Fruit fly (Drosophila melanogaster): ENCODE results near the gene CG15317.
A peak's percentile ranks its signal among the peaks of the same experiment; 100 is the strongest.

The CG15317 gene

DNA sequence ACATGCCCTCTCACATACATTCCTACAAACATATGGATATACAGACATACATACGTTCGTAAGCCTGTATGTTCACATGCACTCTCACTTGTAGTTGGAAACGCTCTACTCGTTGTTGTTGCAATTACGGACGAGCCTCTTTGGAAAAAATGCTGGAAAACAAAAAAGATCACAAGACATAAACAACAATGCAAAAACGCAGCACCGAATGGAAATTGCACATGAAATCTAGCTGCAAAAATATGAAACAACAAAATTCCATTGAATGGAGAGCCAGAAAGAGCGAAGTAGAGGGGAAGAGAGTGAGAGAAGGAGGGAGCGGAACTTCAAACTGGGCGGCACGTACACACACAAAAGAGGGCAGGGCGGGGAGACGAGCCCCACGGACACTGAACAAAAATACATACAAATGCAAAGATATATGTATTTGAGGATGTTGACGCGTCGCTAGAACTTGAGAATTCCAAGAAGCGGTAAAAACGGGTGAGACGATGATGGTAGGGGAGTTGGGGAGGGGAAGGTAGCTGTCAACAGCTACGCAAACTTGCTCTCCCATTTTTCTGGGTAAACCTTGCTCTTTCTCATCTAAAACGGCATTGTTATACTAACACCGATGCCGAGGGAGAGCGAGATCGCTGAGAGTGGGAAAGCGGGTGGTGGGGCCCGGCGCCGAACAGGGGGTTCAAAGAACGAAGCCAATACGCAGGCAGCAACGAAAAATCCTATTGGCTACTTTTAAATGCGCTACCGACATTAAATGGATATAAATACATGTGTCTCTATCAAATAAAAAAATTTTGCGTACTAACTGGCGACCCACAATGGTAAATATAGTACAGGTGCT lies 28.0 kb upstream of the CG15317 start (continued):
- peak; percentile 13; the same call in 1 of the 3 replicates for TF ChIP-seq tgo (GFP tag; IDR thresholded peaks at IDR 0.05)
- TF ChIP-seq ham (GFP tag; IDR thresholded peaks at IDR 0.05): no peak
- no peak for TF ChIP-seq org-1 (GFP tag; optimal IDR thresholded peaks at IDR 0.05)
- no peak for TF ChIP-seq dan (GFP tag; IDR thresholded peaks at IDR 0.05)
- no peak for TF ChIP-seq CG4854 (GFP tag; optimal IDR thresholded peaks at IDR 0.05)
- TF ChIP-seq Ets65A (GFP tag): peak; percentile 6
- no peak for TF ChIP-seq CG8478 (optimal IDR thresholded peaks at IDR 0.05)
- no peak for TF ChIP-seq stwl (tag; optimal IDR thresholded peaks at IDR 0.05)
- no peak for TF ChIP-seq CG18476 (GFP tag; optimal IDR thresholded peaks at IDR 0.05)
- TF ChIP-seq B-H1 (GFP tag; IDR thresholded peaks at IDR 0.05): no peak
- peak; percentile 42; the same call in 1 of the 2 replicates for TF ChIP-seq NFAT (GFP tag; IDR thresholded peaks at IDR 0.05)
- TF ChIP-seq zen (tag; optimal IDR thresholded peaks at IDR 0.05): no peak
- TF ChIP-seq ATbp (GFP tag; optimal IDR thresholded peaks at IDR 0.05): no peak
- TF ChIP-seq dimm (GFP tag; IDR thresholded peaks at IDR 0.05): no peak
- no peak; the same call in none of the 3 replicates for TF ChIP-seq ci (GFP tag; IDR thresholded peaks at IDR 0.05)
- TF ChIP-seq CG7357 (GFP tag; IDR thresholded peaks at IDR 0.05): no peak
- no peak for TF ChIP-seq Bteb2 (GFP tag; optimal IDR thresholded peaks at IDR 0.05)
- no peak for TF ChIP-seq gce (GFP tag; IDR thresholded peaks at IDR 0.05)
- no peak for TF ChIP-seq CG12391 (tag; optimal IDR thresholded peaks at IDR 0.05)
- TF ChIP-seq her (GFP tag; optimal IDR thresholded peaks at IDR 0.05): no peak
- TF ChIP-seq al (GFP tag; IDR thresholded peaks at IDR 0.05): 0 out of 2 replicates have a peak, but pooled peaks have one; percentile 11
- TF ChIP-seq disco-r (GFP tag; optimal IDR thresholded peaks at IDR 0.05): no peak
- peak; percentile 79 for TF ChIP-seq z (GFP tag; IDR thresholded peaks at IDR 0.05)
- no peak for TF ChIP-seq dm (GFP tag; optimal IDR thresholded peaks at IDR 0.05)
- no peak for TF ChIP-seq CG31441 (GFP tag; IDR thresholded peaks at IDR 0.05)
- TF ChIP-seq HLH54F (GFP tag; optimal IDR thresholded peaks at IDR 0.05): no peak
- peak in 2 of 3 experiments; percentile 74 to 97 for TF ChIP-seq Stat92E (GFP tag; optimal IDR thresholded peaks at IDR 0.05)
- TF ChIP-seq CG16813 (GFP tag; IDR thresholded peaks at IDR 0.05; ENCODE audit: partially characterized antibody): no peak
- TF ChIP-seq Ets97D (GFP tag; optimal IDR thresholded peaks at IDR 0.05): no peak
- no peak for TF ChIP-seq bab2 (GFP tag; optimal IDR thresholded peaks at IDR 0.05)
- TF ChIP-seq CG5953 (GFP tag; IDR thresholded peaks at IDR 0.05): no peak
- peak; percentile 4 for TF ChIP-seq CG16815 (GFP tag; optimal IDR thresholded peaks at IDR 0.05)
- no peak for TF ChIP-seq CG14710 (tag; optimal IDR thresholded peaks at IDR 0.05)
- no peak for TF ChIP-seq CG10366 (GFP tag; IDR thresholded peaks at IDR 0.05)
- TF ChIP-seq trh (GFP tag; optimal IDR thresholded peaks at IDR 0.05): no peak
- TF ChIP-seq dmrt99B (tag; optimal IDR thresholded peaks at IDR 0.05): no peak
- no peak for TF ChIP-seq Xbp1 (GFP tag; optimal IDR thresholded peaks at IDR 0.05)
- TF ChIP-seq kah (GFP tag; optimal IDR thresholded peaks at IDR 0.05): no peak
- TF ChIP-seq Dip2 (GFP tag; IDR thresholded peaks at IDR 0.05): no peak
- TF ChIP-seq CG6854 (GFP tag; optimal IDR thresholded peaks at IDR 0.05): no peak
- TF ChIP-seq slou (GFP tag; optimal IDR thresholded peaks at IDR 0.05): peak; percentile 22
- no peak for TF ChIP-seq inv (GFP tag; IDR thresholded peaks at IDR 0.05; ENCODE audit: partially characterized antibody)
- TF ChIP-seq CG2678 (tag; optimal IDR thresholded peaks at IDR 0.05): peak; percentile 37
- no peak for TF ChIP-seq CG31365 (tag; optimal IDR thresholded peaks at IDR 0.05)
- peak; percentile 55 for TF ChIP-seq CG32532 (GFP tag; IDR thresholded peaks at IDR 0.05)
- no peak for TF ChIP-seq ab (GFP tag; optimal IDR thresholded peaks at IDR 0.05)
- no peak for TF ChIP-seq E2f2 (GFP tag; IDR thresholded peaks at IDR 0.05)
- no peak for TF ChIP-seq CG10979 (tag; optimal IDR thresholded peaks at IDR 0.05)
- TF ChIP-seq twi (tag; optimal IDR thresholded peaks at IDR 0.05): no peak
- TF ChIP-seq phol (tag; optimal IDR thresholded peaks at IDR 0.05): peak; percentile 20
- TF ChIP-seq Atf3 (GFP tag; optimal IDR thresholded peaks at IDR 0.05): no peak

All from whole organism, embryonic.